Fruit fly (Drosophila melanogaster) whole organism, embryonic: ENCODE measurements around the gene CG11267.

ENCODE experiments used
- Adf1 ChIP-seq: fragments of 200-800 bp; sonication (Bioruptor generic); IDR thresholded peaks from 2 replicates; pipeline ENCODE4 v1.3.6; 2022; ENCODE audit warnings: missing biosample characterization, missing genetic modification characterization
- Atf6 ChIP-seq: fragments of 200-800 bp; sonication (Bioruptor generic); IDR thresholded peaks from 2 replicates; pipeline ENCODE4 v1.3.6; 2022; ENCODE audit warnings: missing biosample characterization, missing genetic modification characterization
- Awh ChIP-seq: fragments of 200-800 bp; sonication (Bioruptor generic); IDR thresholded peaks from 2 replicates; pipeline ENCODE4, ENCODE4 v1.3.6; 2022; ENCODE audit warnings: missing biosample characterization, missing genetic modification characterization
- CG10321 ChIP-seq: fragments of 200-800 bp; sonication (Bioruptor generic); IDR thresholded peaks from 2 replicates; pipeline ENCODE4 v1.3.6; 2022; ENCODE audit warnings: missing biosample characterization, missing genetic modification characterization
- CG11085 ChIP-seq: fragments of 200-800 bp; sonication (Bioruptor generic); IDR thresholded peaks from 2 replicates; pipeline ENCODE4 v1.3.6; 2022; ENCODE audit warnings: missing biosample characterization, missing genetic modification characterization
- CG1233 ChIP-seq: fragments of 200-800 bp; sonication (Bioruptor generic); optimal IDR thresholded peaks from 4 replicates; lab custom pipeline; 2018; ENCODE audit warnings: missing biosample characterization, mild to moderate bottlenecking, missing genetic modification characterization
- CG12391 ChIP-seq: fragments of 200-800 bp; sonication (Bioruptor generic); optimal IDR thresholded peaks from 3 replicates; lab custom pipeline; 2018; ENCODE audit warnings: missing biosample characterization, mild to moderate bottlenecking, missing genetic modification characterization, moderate library complexity
- CG12659 ChIP-seq: fragments of 200-800 bp; sonication (Bioruptor generic); optimal IDR thresholded peaks from 3 replicates; lab custom pipeline; 2017; ENCODE audit warnings: mild to moderate bottlenecking, missing biosample characterization, missing genetic modification reagents, missing genetic modification characterization
- CG12942 ChIP-seq: fragments of 200-800 bp; sonication (Bioruptor generic); optimal IDR thresholded peaks from 3 replicates; lab custom pipeline; 2016; ENCODE audit warnings: missing biosample characterization, missing genetic modification characterization
- CG13287 ChIP-seq: fragments of 200-800 bp; sonication (Bioruptor generic); IDR thresholded peaks from 2 replicates; pipeline ENCODE4 v1.3.6; 2022; ENCODE audit warnings: missing biosample characterization, missing genetic modification characterization; ENCODE audit not compliant: partially characterized antibody
- CG13894 ChIP-seq: fragments of 200-800 bp; sonication (Bioruptor generic); optimal IDR thresholded peaks from 3 replicates; lab custom pipeline; 2018; ENCODE audit warnings: missing biosample characterization, mild to moderate bottlenecking, missing genetic modification characterization, moderate library complexity
- CG14441 ChIP-seq: fragments of 200-800 bp; sonication (Bioruptor generic); IDR thresholded peaks from 2 replicates; pipeline ENCODE4 v1.3.6; 2022; ENCODE audit warnings: missing biosample characterization, missing genetic modification characterization
- CG16815 ChIP-seq: fragments of 200-800 bp; sonication (Bioruptor generic); optimal IDR thresholded peaks from 3 replicates; lab custom pipeline; 2017; ENCODE audit warnings: missing biosample characterization, mild to moderate bottlenecking, missing genetic modification characterization
- CG17829 ChIP-seq: fragments of 200-800 bp; optimal IDR thresholded peaks from 2 replicates; lab custom pipeline; 2019; ENCODE audit warnings: missing biosample characterization, mild to moderate bottlenecking, missing genetic modification characterization, moderate library complexity
- CG1792 ChIP-seq: fragments of 200-800 bp; sonication (Bioruptor generic); optimal IDR thresholded peaks from 2 replicates; lab custom pipeline; 2016; ENCODE audit warnings: missing biosample characterization, missing genetic modification characterization
- CG18599 ChIP-seq: fragments of 200-800 bp; sonication (Bioruptor generic); optimal IDR thresholded peaks from 3 replicates; lab custom pipeline; 2017; ENCODE audit warnings: missing biosample characterization, missing genetic modification characterization, mild to moderate bottlenecking, moderate library complexity, missing genetic modification reagents
- CG2712 ChIP-seq: fragments of 200-800 bp; optimal IDR thresholded peaks from 3 replicates; lab custom pipeline; 2019; ENCODE audit warnings: missing biosample characterization, mild to moderate bottlenecking, missing genetic modification characterization, moderate library complexity
- CG2889 ChIP-seq: fragments of 200-800 bp; sonication (Bioruptor generic); IDR thresholded peaks from 3 replicates; pipeline ENCODE4 v1.3.6; 2022; ENCODE audit warnings: missing biosample characterization, missing genetic modification characterization
- CG31441 ChIP-seq: fragments of 200-800 bp; sonication (Bioruptor generic); IDR thresholded peaks from 2 replicates; pipeline ENCODE4 v1.3.6; 2022; ENCODE audit warnings: missing biosample characterization, missing genetic modification characterization
- CG3726 ChIP-seq: fragments of 200-800 bp; sonication (Bioruptor generic); IDR thresholded peaks from 3 replicates; pipeline ENCODE4, ENCODE4 v1.3.6; 2022; ENCODE audit warnings: missing biosample characterization, missing genetic modification characterization
- CG6272 ChIP-seq: fragments of 200-800 bp; sonication (Bioruptor generic); IDR thresholded peaks from 2 replicates; pipeline ENCODE4 v1.3.6; 2022; ENCODE audit warnings: missing biosample characterization, missing genetic modification characterization
- CG6765 ChIP-seq: fragments of 200-800 bp; sonication (Bioruptor generic); optimal IDR thresholded peaks from 3 replicates; lab custom pipeline; 2017; ENCODE audit warnings: missing biosample characterization, mild to moderate bottlenecking, missing genetic modification characterization
- CG8478 ChIP-seq: fragments of >200 bp; optimal IDR thresholded peaks from 2 replicates; lab custom pipeline; 2018
- CG8924 ChIP-seq: fragments of 200-800 bp; optimal IDR thresholded peaks from 3 replicates; lab custom pipeline; 2019; ENCODE audit warnings: missing biosample characterization, mild to moderate bottlenecking, missing genetic modification characterization, moderate library complexity
- CG9215 ChIP-seq: fragments of 200-800 bp; sonication (Bioruptor generic); IDR thresholded peaks from 2 replicates; pipeline ENCODE4 v1.3.6; 2022; ENCODE audit warnings: missing biosample characterization, missing genetic modification characterization
- CG9609 ChIP-seq: fragments of 200-800 bp; sonication (Bioruptor generic); optimal IDR thresholded peaks from 3 replicates; lab custom pipeline; 2016; ENCODE audit warnings: missing biosample characterization, missing genetic modification characterization
- Chrac-16 ChIP-seq: fragments of 200-800 bp; sonication (Bioruptor generic); optimal IDR thresholded peaks from 3 replicates; lab custom pipeline; 2016; ENCODE audit warnings: missing biosample characterization, missing genetic modification characterization
- D19A ChIP-seq: fragments of 200-800 bp; optimal IDR thresholded peaks from 3 replicates; lab custom pipeline; 2019; ENCODE audit warnings: missing biosample characterization, mild to moderate bottlenecking, missing genetic modification characterization, moderate library complexity
- Dbx ChIP-seq: fragments of 200-800 bp; sonication (Bioruptor generic); IDR thresholded peaks from 3 replicates; pipeline ENCODE4 v1.3.6; 2022; ENCODE audit warnings: missing biosample characterization, missing genetic modification characterization
- Dref ChIP-seq: fragments of 200-800 bp; sonication (Bioruptor generic); IDR thresholded peaks from 2 replicates; pipeline ENCODE4 v1.3.6; 2022; ENCODE audit warnings: missing biosample characterization, missing genetic modification characterization
- HLH54F ChIP-seq: fragments of 200-800 bp; sonication (Bioruptor generic); optimal IDR thresholded peaks from 3 replicates; lab custom pipeline; 2016; ENCODE audit warnings: missing biosample characterization, missing genetic modification characterization
- Hey ChIP-seq: fragments of 200-800 bp; sonication (Bioruptor generic); optimal IDR thresholded peaks from 3 replicates; lab custom pipeline; 2018; ENCODE audit warnings: missing biosample characterization, mild to moderate bottlenecking, missing genetic modification characterization
- Hr51 ChIP-seq, 2 experiments: fragments of 200-800 bp; sonication (Bioruptor generic); optimal IDR thresholded peaks; 2 replicates in 1 of 2; 3 replicates in 1 of 2; lab custom pipeline; 2016 to 2018; ENCODE audit warnings: missing biosample characterization in 2 of 2, missing genetic modification characterization in 2 of 2, mild to moderate bottlenecking in 1 of 2, moderate library complexity in 1 of 2
- Jarid2 ChIP-seq: fragments of 200-800 bp; sonication (Bioruptor generic); optimal IDR thresholded peaks from 3 replicates; lab custom pipeline; 2017; ENCODE audit warnings: mild to moderate bottlenecking, missing biosample characterization, missing genetic modification reagents, missing genetic modification characterization
- Nf-YB ChIP-seq: fragments of 200-800 bp; sonication (Bioruptor generic); optimal IDR thresholded peaks from 3 replicates; lab custom pipeline; 2019; ENCODE audit warnings: missing biosample characterization, mild to moderate bottlenecking, missing genetic modification characterization, moderate library complexity
- Side ChIP-seq: fragments of 200-800 bp; sonication (Bioruptor generic); optimal IDR thresholded peaks from 2 replicates; lab custom pipeline; 2016; ENCODE audit warnings: missing biosample characterization, missing genetic modification characterization
- Six4 ChIP-seq: fragments of 200-800 bp; sonication (Bioruptor generic); optimal IDR thresholded peaks from 2 replicates; lab custom pipeline; 2016; ENCODE audit warnings: missing biosample characterization, missing genetic modification characterization
- Tbp ChIP-seq: fragments of >200 bp; optimal IDR thresholded peaks from 2 replicates; lab custom pipeline; 2018; ENCODE audit warnings: missing biosample characterization, missing genetic modification characterization
- bcd ChIP-seq: fragments of 200-800 bp; sonication (Bioruptor generic); optimal IDR thresholded peaks from 2 replicates; lab custom pipeline; 2017; ENCODE audit warnings: missing biosample characterization, mild to moderate bottlenecking, missing genetic modification characterization
- croc ChIP-seq: fragments of 200-800 bp; sonication (Bioruptor generic); conservative IDR thresholded peaks from 3 replicates; pipeline ENCODE4 v1.3.6; 2022; ENCODE audit warnings: missing biosample characterization, missing genetic modification characterization
- disco-r ChIP-seq: fragments of 200-800 bp; sonication (Bioruptor generic); optimal IDR thresholded peaks from 2 replicates; lab custom pipeline; 2016; ENCODE audit warnings: missing biosample characterization, missing genetic modification characterization
- fd64A ChIP-seq: fragments of 200-800 bp; sonication (Bioruptor generic); optimal IDR thresholded peaks from 3 replicates; lab custom pipeline; 2018; ENCODE audit warnings: missing biosample characterization, mild to moderate bottlenecking, missing genetic modification characterization
- pan ChIP-seq, 4 experiments: fragments of >200 bp in 3 of 4; fragments of 200-800 bp in 1 of 4; sonication (Bioruptor generic) in 1 of 4; optimal IDR thresholded peaks in 3 of 4; IDR thresholded peaks in 1 of 4; 2 replicates each; pipeline versions ENCODE4 v1.3.6 to Lab custom; 2017 to 2022; ENCODE audit warnings: missing biosample characterization in 2 of 4, missing genetic modification characterization in 2 of 4, mixed read lengths in 1 of 4
- pb ChIP-seq: fragments of 200-800 bp; sonication (Bioruptor generic); optimal IDR thresholded peaks from 3 replicates; lab custom pipeline; 2016; ENCODE audit warnings: missing biosample characterization, missing genetic modification characterization
- rib ChIP-seq: fragments of 200-800 bp; sonication (Bioruptor generic); IDR thresholded peaks from 2 replicates; pipeline ENCODE4 v1.3.6; 2022; ENCODE audit warnings: missing biosample characterization, missing genetic modification characterization
- tin ChIP-seq: fragments of 200-800 bp; sonication (Bioruptor generic); optimal IDR thresholded peaks from 3 replicates; lab custom pipeline; 2016; ENCODE audit warnings: missing biosample characterization, missing genetic modification characterization
- toy ChIP-seq: fragments of 200-800 bp; sonication (Bioruptor generic); IDR thresholded peaks from 2 replicates; pipeline ENCODE4 v1.3.6; 2022; ENCODE audit warnings: missing biosample characterization, missing genetic modification characterization
- ttk ChIP-seq: fragments of 200-800 bp; sonication (Bioruptor generic); IDR thresholded peaks from 2 replicates; pipeline ENCODE4 v2.1.2; 2022; ENCODE audit warnings: missing biosample characterization, missing genetic modification characterization
- usp ChIP-seq: fragments of >200 bp; optimal IDR thresholded peaks from 2 replicates; lab custom pipeline; 2017; ENCODE audit warnings: missing biosample characterization, missing genetic modification characterization

The CG11267 gene

dm6 chr3L:13022854-13023560 lies 7.2 kb downstream of the CG11267 start, which contains the start of gene RpS12 (continued):
- TF ChIP-seq bcd (peak; percentile 86), CG12391 (peak; percentile 73), pan (optimal IDR thresholded peaks at IDR 0.05; lab: Kevin White, UChicago) (no peak), pan (GFP tag; optimal IDR thresholded peaks at IDR 0.05 in 1 of 2, IDR thresholded peaks at IDR 0.05 in 1 of 2) (peak in 1 of 2 experiments; percentile 67), CG2712 (tag; lab: Kevin White, UChicago) (peak; percentile 43), Side (GFP tag; lab: Kevin White, UChicago) (peak; percentile 68), tin (peak; percentile 76), HLH54F (peak; percentile 73), CG9215 (peak; percentile 60), CG6272 (GFP tag; lab: Robert Waterston, UW) (peak; percentile 71), croc (no peak; the same call in 2 of the 3 replicates), CG31441 (GFP tag; lab: Robert Waterston, UW) (peak; percentile 47), CG2889 (0 out of 3 replicates have a peak, but pooled peaks have one; percentile 39), ttk (peak; percentile 69), Tbp (GFP tag; lab: Kevin White, UChicago) (no peak), toy (GFP tag; lab: Robert Waterston, UW) (peak; percentile 64; the same call in 1 of the 2 replicates), fd64A (peak; percentile 63), Dbx (GFP tag; lab: Robert Waterston, UW) (peak; percentile 89; the same call in 2 of the 3 replicates), Hr51 (GFP tag; optimal IDR thresholded peaks at IDR 0.05; lab: Kevin White, UChicago) (peak; percentile 56 to 74), Nf-YB (GFP tag; lab: Kevin White, UChicago) (peak; percentile 54), CG17829 (peak; percentile 35), CG1792 (GFP tag; lab: Kevin White, UChicago) (peak; percentile 62), CG13287 (GFP tag; lab: Robert Waterston, UW) (peak; percentile 73), CG16815 (GFP tag; lab: Kevin White, UChicago) (peak; percentile 11), CG11085 (GFP tag; lab: Robert Waterston, UW) (peak; percentile 71; the same call in 1 of the 2 replicates), Hey (peak; percentile 37), pb (GFP tag; lab: Kevin White, UChicago) (peak; percentile 72), CG18599 (GFP tag; lab: Kevin White, UChicago) (peak; percentile 78), Six4 (peak; percentile 30), CG6765 (GFP tag; lab: Kevin White, UChicago) (peak; percentile 86), Awh (GFP tag; lab: Robert Waterston, UW) (0 out of 2 replicates have a peak, but pooled peaks have one; percentile 49), Dref (peak; percentile 92), CG8478 (lab: Kevin White, UChicago) (no peak), usp (GFP tag; lab: Kevin White, UChicago) (no peak), Jarid2 (peak; percentile 70), Adf1 (GFP tag; lab: Robert Waterston, UW) (peak; percentile 7; the same call in 1 of the 2 replicates), disco-r (GFP tag; lab: Kevin White, UChicago) (peak; percentile 56), CG12659 (GFP tag; lab: Kevin White, UChicago) (peak; percentile 73), CG3726 (0 out of 3 replicates have a peak, but pooled peaks have one; percentile 54), Chrac-16 (GFP tag; lab: Kevin White, UChicago) (peak; percentile 55), Atf6 (GFP tag; lab: Robert Waterston, UW) (peak; percentile 73), CG9609 (GFP tag; lab: Kevin White, UChicago) (peak; percentile 75), CG13894 (tag; lab: Kevin White, UChicago) (peak; percentile 73), CG10321 (GFP tag; lab: Robert Waterston, UW) (peak; percentile 61), D19A (tag; lab: Kevin White, UChicago) (no peak), CG8924 (tag; lab: Kevin White, UChicago) (peak; percentile 55), CG12942 (GFP tag; lab: Kevin White, UChicago) (peak; percentile 49), CG14441 (peak; percentile 77), CG1233 (GFP tag; lab: Kevin White, UChicago) (peak; percentile 77), rib (GFP tag; lab: Robert Waterston, UW) (peak; percentile 17; the same call in 1 of the 2 replicates)
